Fruit fly (Drosophila melanogaster): Measurements from ENCODE around the gene Sol1.

DNA sequence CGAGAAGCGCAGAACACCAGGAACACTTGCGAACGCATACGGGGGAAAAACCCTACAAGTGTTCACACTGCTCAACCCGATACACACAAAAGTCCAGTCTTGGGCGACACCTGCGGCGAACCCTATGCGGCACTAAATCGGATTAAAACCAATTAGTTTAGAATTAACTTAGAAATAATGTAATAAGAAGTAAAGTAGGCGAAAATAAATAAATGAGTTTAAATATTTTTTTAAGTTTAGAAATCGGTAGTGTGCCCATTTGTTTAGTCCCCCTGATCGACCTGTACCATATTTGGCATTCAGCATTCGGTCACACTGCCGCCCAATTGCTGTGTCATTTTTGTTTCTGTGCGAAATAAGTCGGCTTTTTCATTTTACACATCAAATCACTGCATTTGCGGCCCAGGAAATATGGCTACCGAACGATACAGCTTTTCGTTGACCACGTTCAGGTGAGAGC, 45.0 kb downstream of the Sol1 start, which contains the start of gene Prosalpha2:
- TF ChIP-seq CG8478 (optimal IDR thresholded peaks at IDR 0.05) (no peak), usp (GFP tag; optimal IDR thresholded peaks at IDR 0.05) (no peak), psq (optimal IDR thresholded peaks at IDR 0.05) (no peak)
